Worm (Caenorhabditis elegans): ENCODE measurements around the gene fpn-1.2.

Gene fpn-1.2

ce11 chrV:1471078-1471969, 6.8 kb upstream of the fpn-1.2 start (continued):
- TF ChIP-seq elt-1 (tag; optimal IDR thresholded peaks at IDR 0.05) (no peak), mbf-1 (tag; optimal IDR thresholded peaks at IDR 0.05) (no peak), gmeb-1 (tag; optimal IDR thresholded peaks at IDR 0.05) (peak; percentile 91), nhr-129 (tag; optimal IDR thresholded peaks at IDR 0.05) (peak; percentile 13), nhr-12 (tag; optimal IDR thresholded peaks at IDR 0.05) (no peak), sem-4 (tag; optimal IDR thresholded peaks at IDR 0.05) (no peak), peb-1 (tag; optimal IDR thresholded peaks at IDR 0.05) (no peak), sma-9 (GFP tag; optimal IDR thresholded peaks at IDR 0.05) (peak; percentile 25), sma-9 (tag; optimal IDR thresholded peaks at IDR 0.05) (no peak), alr-1 (tag; optimal IDR thresholded peaks at IDR 0.05) (no peak)

ce11 chrV:1468905-1469304, 4.4 kb upstream of the fpn-1.2 start:
- no peak for TF ChIP-seq aly-2 (tag; optimal IDR thresholded peaks at IDR 0.05)
- no peak for TF ChIP-seq lsy-2 (tag; optimal IDR thresholded peaks at IDR 0.05)
- TF ChIP-seq unc-62 (GFP tag; optimal IDR thresholded peaks at IDR 0.05): no peak
- no peak for TF ChIP-seq sma-3 (GFP tag; optimal IDR thresholded peaks at IDR 0.05)
- no peak for TF ChIP-seq ztf-11 (tag; optimal IDR thresholded peaks at IDR 0.05)
- no peak for TF ChIP-seq unc-39 (tag; optimal IDR thresholded peaks at IDR 0.05)
- TF ChIP-seq snpc-4 (tag; optimal IDR thresholded peaks at IDR 0.05): no peak
- no peak for TF ChIP-seq dmd-4 (tag; optimal IDR thresholded peaks at IDR 0.05)
- no peak for TF ChIP-seq ceh-16 (tag; optimal IDR thresholded peaks at IDR 0.05)
- TF ChIP-seq unc-55 (GFP tag; optimal IDR thresholded peaks at IDR 0.05): no peak
- no peak for TF ChIP-seq lin-11 (tag; optimal IDR thresholded peaks at IDR 0.05)
- TF ChIP-seq ceh-82 (tag; optimal IDR thresholded peaks at IDR 0.05): no peak
- no peak for TF ChIP-seq R02D3.7 (tag; optimal IDR thresholded peaks at IDR 0.05)
- TF ChIP-seq peb-1 (tag; optimal IDR thresholded peaks at IDR 0.05): no peak
- no peak for TF ChIP-seq lin-39 (tag; optimal IDR thresholded peaks at IDR 0.05)
- no peak for TF ChIP-seq sem-4 (tag; optimal IDR thresholded peaks at IDR 0.05)
- no peak for TF ChIP-seq skn-1 (tag; optimal IDR thresholded peaks at IDR 0.05)
- no peak for TF ChIP-seq C34F6.9 (tag; optimal IDR thresholded peaks at IDR 0.05)

ce11 chrV:1467444-1467843, 2.9 kb upstream of the fpn-1.2 start, which contains the start of gene gid-8:
gid-8 (plus strand) TSS chrV:1467744.
- TF ChIP-seq nhr-25 (tag; optimal IDR thresholded peaks at IDR 0.05) (no peak), unc-39 (tag; optimal IDR thresholded peaks at IDR 0.05) (no peak), Y55F3AM.14 (GFP tag; optimal IDR thresholded peaks at IDR 0.05) (no peak), mdl-1 (tag; optimal IDR thresholded peaks at IDR 0.05) (no peak), unc-62 (GFP tag; optimal IDR thresholded peaks at IDR 0.05) (no peak), peb-1 (tag; optimal IDR thresholded peaks at IDR 0.05) (no peak), mab-5 (tag; optimal IDR thresholded peaks at IDR 0.05) (no peak), R02D3.7 (tag; optimal IDR thresholded peaks at IDR 0.05) (no peak), nhr-21 (tag; optimal IDR thresholded peaks at IDR 0.05) (no peak), zag-1 (tag; optimal IDR thresholded peaks at IDR 0.05) (no peak), elt-3 (tag; optimal IDR thresholded peaks at IDR 0.05) (no peak), skn-1 (tag; optimal IDR thresholded peaks at IDR 0.05) (no peak), nhr-12 (tag; optimal IDR thresholded peaks at IDR 0.05) (no peak), lin-13 (GFP tag; optimal IDR thresholded peaks at IDR 0.05) (no peak), dmd-4 (tag; optimal IDR thresholded peaks at IDR 0.05) (no peak), nhr-237 (tag; optimal IDR thresholded peaks at IDR 0.05) (no peak), mbf-1 (tag; optimal IDR thresholded peaks at IDR 0.05) (no peak), aly-2 (tag; optimal IDR thresholded peaks at IDR 0.05) (no peak), lsy-2 (tag; optimal IDR thresholded peaks at IDR 0.05) (no peak), snpc-4 (tag; optimal IDR thresholded peaks at IDR 0.05) (no peak)

DNA sequence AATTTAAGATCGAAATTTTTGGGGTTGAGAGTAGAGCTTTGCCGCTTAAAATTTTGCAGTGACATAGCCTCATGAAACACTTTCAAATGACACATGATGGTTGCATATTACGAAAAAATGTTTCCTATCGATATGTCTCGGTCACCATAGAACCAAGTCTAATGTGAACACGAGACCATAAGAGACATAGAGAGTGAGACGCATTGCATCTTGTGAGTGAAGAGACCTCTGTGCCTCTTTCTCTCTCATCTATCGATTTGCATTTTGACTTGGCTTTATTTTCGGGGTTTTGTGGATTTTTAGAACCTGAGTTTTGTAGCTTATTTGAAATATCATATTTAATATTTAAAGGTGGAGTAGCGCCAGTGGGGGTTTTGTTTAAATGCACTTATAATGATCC, 2.5 kb upstream of the fpn-1.2 start:
- peak; percentile 42 for TF ChIP-seq unc-55 (GFP tag; optimal IDR thresholded peaks at IDR 0.05)
- TF ChIP-seq ceh-82 (tag; optimal IDR thresholded peaks at IDR 0.05): no peak
- TF ChIP-seq C34F6.9 (tag; optimal IDR thresholded peaks at IDR 0.05): peak; percentile 57
- no peak for TF ChIP-seq nhr-11 (tag; optimal IDR thresholded peaks at IDR 0.05)
- no peak for TF ChIP-seq ama-1 (optimal IDR thresholded peaks at IDR 0.05)
- peak; percentile 75 for TF ChIP-seq nhr-129 (tag; optimal IDR thresholded peaks at IDR 0.05)
- no peak for TF ChIP-seq ztf-4 (tag; optimal IDR thresholded peaks at IDR 0.05)
- TF ChIP-seq skn-1 (tag; optimal IDR thresholded peaks at IDR 0.05): peak; percentile 0
- peak; percentile 11 for TF ChIP-seq fos-1 (tag; optimal IDR thresholded peaks at IDR 0.05)
- no peak for TF ChIP-seq gmeb-1 (tag; optimal IDR thresholded peaks at IDR 0.05)
- TF ChIP-seq sem-4 (tag; optimal IDR thresholded peaks at IDR 0.05): no peak
- TF ChIP-seq sma-9 (GFP tag; optimal IDR thresholded peaks at IDR 0.05): peak; percentile 31
- no peak for TF ChIP-seq sma-9 (tag; optimal IDR thresholded peaks at IDR 0.05)
- peak in 1 of 2 experiments; percentile 24 for TF ChIP-seq lsy-2 (tag; optimal IDR thresholded peaks at IDR 0.05)
